Worm (Caenorhabditis elegans): ENCODE measurements around the gene K08B4.7.

DNA sequence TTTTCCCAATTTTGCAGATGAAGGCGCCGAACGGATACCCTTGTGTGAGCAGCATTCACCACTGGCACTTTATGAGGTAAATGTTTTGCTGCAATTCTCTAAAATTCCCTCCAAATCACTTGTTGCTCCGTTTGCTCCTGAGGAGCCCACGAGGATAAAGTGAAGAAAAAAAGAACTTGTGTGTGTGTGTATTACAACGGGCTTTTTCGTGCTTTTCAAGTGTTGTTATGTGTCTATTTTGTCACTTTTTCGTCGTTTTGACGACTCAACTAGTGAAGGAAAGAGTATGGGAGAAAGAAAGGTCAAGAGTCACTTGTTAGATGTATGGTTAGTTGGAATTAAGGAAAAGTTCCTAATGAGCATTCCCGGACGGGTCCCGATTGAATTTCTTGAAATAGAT, 30.1 kb downstream of the K08B4.7 start:
- TF ChIP-seq ama-1 (optimal IDR thresholded peaks at IDR 0.05) (no peak), ama-1 (GFP tag; optimal IDR thresholded peaks at IDR 0.05) (no peak), attf-6 (GFP tag; IDR thresholded peaks at IDR 0.05) (no peak), pha-4 (tag; optimal IDR thresholded peaks at IDR 0.05) (no peak), hmg-20 (GFP tag; IDR thresholded peaks at IDR 0.05) (no peak)
